Worm (Caenorhabditis elegans) whole organism, young adult: ENCODE results near the gene T28A8.2.

Source experiments
- B0035.1 ChIP-seq: sonication (generic microtip); optimal IDR thresholded peaks from 2 replicates; lab custom pipeline; 2016; ENCODE audit warnings: missing genetic modification characterization, mild to moderate bottlenecking, missing compliant biosample characterization, missing genotype, missing genetic modification reagents
- B0336.3 ChIP-seq: fragments of 200-800 bp; sonication (Bioruptor generic); IDR thresholded peaks from 2 replicates; pipeline ENCODE4 v1.3.6; 2022; ENCODE audit warnings: missing genetic modification characterization, missing compliant biosample characterization
- D2030.7 ChIP-seq: fragments of 200-800 bp; sonication (Bioruptor generic); IDR thresholded peaks from 2 replicates; pipeline ENCODE4 v1.3.6; 2022; ENCODE audit warnings: missing genetic modification reagents, missing genetic modification characterization, missing compliant biosample characterization
- F49E8.2 ChIP-seq: sonication (generic microtip); optimal IDR thresholded peaks from 3 replicates; lab custom pipeline; 2017; ENCODE audit warnings: missing genetic modification characterization, mild to moderate bottlenecking, missing compliant biosample characterization, antibody characterized with exemption, moderate library complexity; ENCODE audit not compliant: insufficient read depth
- F55B11.4 ChIP-seq: sonication (generic microtip); optimal IDR thresholded peaks from 2 replicates; lab custom pipeline; 2016; ENCODE audit warnings: missing compliant biosample characterization, missing genetic modification characterization, borderline replicate concordance; ENCODE audit not compliant: insufficient read depth
- T07F8.4 ChIP-seq: sonication (generic microtip); optimal IDR thresholded peaks from 2 replicates; lab custom pipeline; 2016; ENCODE audit warnings: mild to moderate bottlenecking, missing genetic modification characterization, moderate library complexity, missing compliant biosample characterization
- ZK185.1 ChIP-seq: sonication (generic microtip); optimal IDR thresholded peaks from 2 replicates; lab custom pipeline; 2016; ENCODE audit warnings: mild to moderate bottlenecking, missing genetic modification characterization, missing compliant biosample characterization; ENCODE audit not compliant: poor library complexity, severe bottlenecking
- ama-1 ChIP-seq, 3 experiments: fragments of 150-350 bp in 1 of 3; sonication (generic microtip) in 2 of 3; optimal IDR thresholded peaks; 2 replicates each; lab custom pipeline; 2014 to 2018; ENCODE audit warnings: missing biosample characterization in 2 of 3, missing genetic modification characterization in 2 of 3, missing genetic modification reagents in 2 of 3
- attf-5 ChIP-seq: fragments of 200-800 bp; sonication (Bioruptor generic); optimal IDR thresholded peaks from 2 replicates; lab custom pipeline; 2018; ENCODE audit warnings: mild to moderate bottlenecking, missing genetic modification characterization, missing compliant biosample characterization
- ccch-3 ChIP-seq: fragments of 200-800 bp; sonication (Bioruptor generic); optimal IDR thresholded peaks from 2 replicates; lab custom pipeline; 2018; ENCODE audit warnings: mild to moderate bottlenecking, missing genetic modification characterization, missing compliant biosample characterization
- cebp-1 ChIP-seq, 2 experiments: fragments of 200-800 bp in 1 of 2; sonication (Bioruptor generic) in 1 of 2; sonication (generic microtip) in 1 of 2; IDR thresholded peaks in 1 of 2; optimal IDR thresholded peaks in 1 of 2; 2 replicates each; pipeline versions ENCODE4 v1.3.6 to Lab custom; 2017 to 2022; ENCODE audit warnings: missing compliant biosample characterization in 2 of 2, missing genetic modification characterization in 2 of 2, mild to moderate bottlenecking in 1 of 2, missing genetic modification reagents in 1 of 2, moderate library complexity in 1 of 2
- cebp-2 ChIP-seq: fragments of 200-800 bp; sonication (Bioruptor generic); IDR thresholded peaks from 2 replicates; pipeline ENCODE4 v1.3.6; 2022; ENCODE audit warnings: missing genetic modification characterization, missing compliant biosample characterization
- ceh-91 ChIP-seq: fragments of 200-800 bp; sonication (Bioruptor generic); IDR thresholded peaks from 2 replicates; pipeline ENCODE4 v1.3.6; 2022; ENCODE audit warnings: missing genetic modification reagents, missing genetic modification characterization, missing compliant biosample characterization
- chd-7 ChIP-seq: sonication (generic microtip); optimal IDR thresholded peaks from 2 replicates; lab custom pipeline; 2016; ENCODE audit warnings: mild to moderate bottlenecking, missing genetic modification characterization, moderate library complexity, missing compliant biosample characterization
- dox-1 ChIP-seq: fragments of 200-800 bp; sonication (Bioruptor generic); IDR thresholded peaks from 2 replicates; pipeline ENCODE4 v1.3.6; 2022; ENCODE audit warnings: missing genetic modification reagents, missing genetic modification characterization, missing compliant biosample characterization
- efl-1 ChIP-seq: fragments of 150-350 bp; optimal IDR thresholded peaks from 2 replicates; lab custom pipeline; 2014; ENCODE audit warnings: missing biosample characterization, missing genetic modification reagents, missing genetic modification characterization
- ets-4 ChIP-seq: fragments of 200-800 bp; sonication (Bioruptor generic); optimal IDR thresholded peaks from 2 replicates; lab custom pipeline; 2018; ENCODE audit warnings: mild to moderate bottlenecking, missing genetic modification characterization, missing compliant biosample characterization
- hmg-1.2 ChIP-seq: fragments of 200-800 bp; sonication (Bioruptor generic); IDR thresholded peaks from 2 replicates; pipeline ENCODE4 v1.3.6; 2022; ENCODE audit warnings: missing genetic modification reagents, missing genetic modification characterization, missing compliant biosample characterization
- hrde-1 ChIP-seq: sonication (generic microtip); optimal IDR thresholded peaks from 2 replicates; lab custom pipeline; 2016; ENCODE audit warnings: missing genetic modification characterization, mild to moderate bottlenecking, missing compliant biosample characterization, moderate library complexity, missing genotype, missing genetic modification reagents, borderline replicate concordance
- hsf-1 ChIP-seq: fragments of 200-800 bp; sonication (Bioruptor generic); IDR thresholded peaks from 2 replicates; pipeline ENCODE4 v1.3.6; 2022; ENCODE audit warnings: missing genetic modification reagents, missing genetic modification characterization, missing compliant biosample characterization
- let-607 ChIP-seq, 2 experiments: fragments of 200-800 bp in 1 of 2; sonication (Bioruptor generic) in 1 of 2; sonication (generic microtip) in 1 of 2; optimal IDR thresholded peaks; 2 replicates each; lab custom pipeline; 2016 to 2018; ENCODE audit warnings: mild to moderate bottlenecking in 2 of 2, missing compliant biosample characterization in 2 of 2, missing genetic modification characterization in 2 of 2, moderate library complexity in 2 of 2, missing genotype in 1 of 2
- lin-54 ChIP-seq: fragments of 200-800 bp; sonication (Bioruptor generic); optimal IDR thresholded peaks from 2 replicates; lab custom pipeline; 2018; ENCODE audit warnings: mild to moderate bottlenecking, missing genetic modification characterization, missing compliant biosample characterization
- lir-1 ChIP-seq: fragments of 200-800 bp; sonication (Bioruptor generic); conservative IDR thresholded peaks from 2 replicates; pipeline ENCODE4 v1.3.6; 2022; ENCODE audit warnings: missing genetic modification reagents, missing genetic modification characterization, missing compliant biosample characterization
- mes-4 ChIP-seq: sonication (generic microtip); optimal IDR thresholded peaks from 2 replicates; lab custom pipeline; 2016; ENCODE audit warnings: missing genotype, missing genetic modification characterization, missing compliant biosample characterization
- nfyb-1 ChIP-seq: fragments of 200-800 bp; sonication (Bioruptor generic); IDR thresholded peaks from 2 replicates; pipeline ENCODE4 v1.3.6; 2022; ENCODE audit warnings: missing genetic modification reagents, missing genetic modification characterization, missing compliant biosample characterization
- nhr-80 ChIP-seq: sonication (generic microtip); optimal IDR thresholded peaks from 2 replicates; lab custom pipeline; 2016; ENCODE audit warnings: missing genetic modification characterization, missing compliant biosample characterization
- nhr-90 ChIP-seq: sonication (generic microtip); optimal IDR thresholded peaks from 2 replicates; lab custom pipeline; 2016; ENCODE audit warnings: missing genotype, mild to moderate bottlenecking, missing genetic modification characterization, missing compliant biosample characterization
- rcor-1 ChIP-seq: fragments of 200-800 bp; sonication (Bioruptor generic); IDR thresholded peaks from 2 replicates; pipeline ENCODE4 v1.3.6; 2022; ENCODE audit warnings: missing genetic modification reagents, missing genetic modification characterization, missing compliant biosample characterization
- sdz-38 ChIP-seq: sonication (generic microtip); optimal IDR thresholded peaks from 2 replicates; lab custom pipeline; 2016; ENCODE audit warnings: missing genotype, missing genetic modification characterization, missing compliant biosample characterization
- sea-2 ChIP-seq: fragments of 200-800 bp; sonication (Bioruptor generic); IDR thresholded peaks from 2 replicates; pipeline ENCODE4 v1.3.6; 2022; ENCODE audit warnings: missing genetic modification characterization, missing compliant biosample characterization
- snpc-1.3 ChIP-seq: sonication (generic microtip); optimal IDR thresholded peaks from 2 replicates; lab custom pipeline; 2017; ENCODE audit warnings: missing genetic modification characterization, mild to moderate bottlenecking, missing compliant biosample characterization, antibody characterized with exemption, moderate library complexity, missing genotype, missing genetic modification reagents; ENCODE audit not compliant: insufficient read depth
- tbp1 ChIP-seq: fragments of 200-800 bp; sonication (Bioruptor generic); optimal IDR thresholded peaks from 2 replicates; lab custom pipeline; 2018; ENCODE audit warnings: mild to moderate bottlenecking, missing genetic modification characterization, missing compliant biosample characterization
- xnd-1 ChIP-seq: sonication (generic microtip); optimal IDR thresholded peaks from 2 replicates; lab custom pipeline; 2016; ENCODE audit warnings: missing genotype, missing genetic modification reagents, missing genetic modification characterization, missing compliant biosample characterization
- zim-3 ChIP-seq: sonication (generic microtip); optimal IDR thresholded peaks from 2 replicates; lab custom pipeline; 2017; ENCODE audit warnings: mild to moderate bottlenecking, missing genetic modification characterization, moderate library complexity, missing compliant biosample characterization
- ztf-25 ChIP-seq: fragments of 200-800 bp; sonication (Bioruptor generic); IDR thresholded peaks from 2 replicates; pipeline ENCODE4 v1.3.6; 2022; ENCODE audit warnings: missing genetic modification reagents, missing genetic modification characterization, missing compliant biosample characterization

T28A8.2 gene

DNA sequence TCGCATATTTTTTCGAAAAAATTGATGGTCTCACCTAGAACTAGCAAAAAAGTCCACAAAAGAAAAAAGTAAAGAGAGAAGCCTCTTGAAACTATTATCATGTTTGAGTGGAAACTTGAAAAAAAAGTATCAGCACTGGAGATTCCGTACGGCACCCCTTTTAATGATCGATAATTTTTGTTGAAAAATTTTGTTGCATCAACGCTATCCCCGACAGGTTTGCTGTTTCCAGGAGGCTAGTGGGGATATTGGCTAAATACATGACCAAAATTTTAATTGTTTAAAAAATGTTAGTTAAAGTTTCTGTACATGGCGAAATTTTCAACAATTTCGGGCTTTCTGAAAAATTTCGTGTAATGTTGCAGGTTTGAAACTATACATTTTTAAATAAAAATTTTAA lies at the start of gene T28A8.2:
T28A8.2 (minus strand) TSS at position 101 of the 400 bp plus-strand sequence.
- no peak for TF ChIP-seq efl-1 (GFP tag; lab: Kevin White, UChicago)
- no peak for TF ChIP-seq snpc-1.3 (tag; lab: Kevin White, UChicago)
- no peak for TF ChIP-seq hrde-1 (tag; lab: Kevin White, UChicago)
- TF ChIP-seq ZK185.1 (tag; lab: Kevin White, UChicago), result no peak
- no peak for TF ChIP-seq sea-2 (GFP tag; lab: Robert Waterston, UW)
- no peak for TF ChIP-seq nhr-90 (tag; lab: Kevin White, UChicago)
- no peak for TF ChIP-seq nhr-80 (tag; lab: Kevin White, UChicago)
- no peak for TF ChIP-seq ccch-3 (GFP tag; lab: Kevin White, UChicago)
- no peak for TF ChIP-seq lin-54 (GFP tag; lab: Kevin White, UChicago)

- TF ChIP-seq rcor-1 (GFP tag; lab: Robert Waterston, UW), result no peak
- TF ChIP-seq B0035.1, result no peak
- TF ChIP-seq ama-1 (optimal IDR thresholded peaks at IDR 0.05; lab: Kevin White, UChicago), result no peak
- no peak for TF ChIP-seq ama-1 (GFP tag; optimal IDR thresholded peaks at IDR 0.05; lab: Kevin White, UChicago)
- TF ChIP-seq ets-4, result peak; percentile 87
- no peak for TF ChIP-seq sdz-38
- no peak for TF ChIP-seq lir-1 (GFP tag; lab: Robert Waterston, UW)
- peak; percentile 34 for TF ChIP-seq attf-5
- TF ChIP-seq B0336.3 (GFP tag; lab: Robert Waterston, UW), result no peak
- TF ChIP-seq hmg-1.2 (GFP tag; lab: Robert Waterston, UW), result peak; percentile 63; the same call in 1 of the 2 replicates
- peak; percentile 33 for TF ChIP-seq tbp1 (GFP tag; lab: Kevin White, UChicago)
- TF ChIP-seq ceh-91, result no peak
- 0 out of 2 replicates have a peak, but pooled peaks have one; percentile 48 for TF ChIP-seq hsf-1 (GFP tag; lab: Robert Waterston, UW)
- no peak for TF ChIP-seq cebp-2 (GFP tag; lab: Robert Waterston, UW)
- TF ChIP-seq chd-7 (tag; lab: Kevin White, UChicago), result peak; percentile 20
- TF ChIP-seq nhr-80 (tag; lab: Kevin White, UChicago), result peak; percentile 93
- TF ChIP-seq zim-3 (tag; lab: Kevin White, UChicago), result peak; percentile 5
- no peak for TF ChIP-seq nfyb-1 (GFP tag; lab: Robert Waterston, UW)
- TF ChIP-seq dox-1 (GFP tag; lab: Robert Waterston, UW), result peak; percentile 74
- no peak for TF ChIP-seq T07F8.4 (tag; lab: Kevin White, UChicago)
- no peak for TF ChIP-seq mes-4
- TF ChIP-seq D2030.7, result no peak
- TF ChIP-seq ZK185.1 (tag; lab: Kevin White, UChicago), result no peak
- TF ChIP-seq xnd-1 (tag; lab: Kevin White, UChicago), result no peak
- TF ChIP-seq F55B11.4, result no peak
- peak in 1 of 2 experiments; percentile 56 for TF ChIP-seq let-607 (tag; optimal IDR thresholded peaks at IDR 0.05; lab: Kevin White, UChicago)
- no peak for TF ChIP-seq F49E8.2
- no peak for TF ChIP-seq cebp-1 (GFP tag; IDR thresholded peaks at IDR 0.05; lab: Robert Waterston, UW)
- peak; percentile 20 for TF ChIP-seq cebp-1 (tag; optimal IDR thresholded peaks at IDR 0.05; lab: Kevin White, UChicago)
These were observed 49.1 kb upstream of the T28A8.2 start for ce11 chrIII:13544593-13544992.

DNA sequence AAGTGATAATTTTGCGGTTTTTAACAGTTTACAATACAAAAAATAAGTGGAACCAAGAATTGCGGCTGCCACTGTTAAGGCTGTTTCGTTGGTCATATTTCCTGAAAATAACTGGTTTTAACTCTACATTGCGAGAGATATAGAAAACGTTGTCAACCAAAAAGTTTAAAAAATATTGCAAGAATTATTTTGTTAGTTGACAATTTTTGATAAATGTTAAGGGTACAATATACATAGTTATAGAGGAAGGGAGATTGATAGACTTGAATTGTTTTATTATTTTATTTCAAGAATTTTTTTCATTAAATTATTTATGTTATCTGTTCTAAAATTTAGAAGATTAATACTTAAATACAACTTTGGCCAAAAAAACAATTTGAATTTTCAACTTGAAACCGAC lies 48.0 kb upstream of the T28A8.2 start, which contains the start of gene acs-5:
acs-5 (minus strand) TSS at position 101 of the 400 bp plus-strand sequence.
- no peak for TF ChIP-seq ztf-25
- no peak for TF ChIP-seq hrde-1 (tag; lab: Kevin White, UChicago)
